Fruit fly (Drosophila melanogaster) whole organism, prepupa: ENCODE results near the gene TTLL5.

Experiments
- Blimp-1 ChIP-seq: fragments of 200-800 bp; sonication (Bioruptor generic); optimal IDR thresholded peaks from 3 replicates; lab custom pipeline; 2017; ENCODE audit warnings: missing biosample characterization, missing genetic modification characterization, mild to moderate bottlenecking, moderate library complexity, missing genetic modification reagents
- CG11294 ChIP-seq: fragments of 200-800 bp; sonication (Bioruptor generic); IDR thresholded peaks from 2 replicates; pipeline ENCODE4 v1.3.6; 2022; ENCODE audit warnings: missing biosample characterization, missing genetic modification characterization
- CG11902 ChIP-seq: fragments of 200-800 bp; sonication (Bioruptor generic); optimal IDR thresholded peaks from 3 replicates; lab custom pipeline; 2016; ENCODE audit warnings: missing biosample characterization, missing genetic modification characterization
- CG15336 ChIP-seq: fragments of 200-800 bp; sonication (Bioruptor generic); IDR thresholded peaks from 2 replicates; pipeline ENCODE4 v1.3.6; 2022; ENCODE audit warnings: missing biosample characterization, missing genetic modification characterization
- CG1621 ChIP-seq: fragments of 200-800 bp; sonication (Bioruptor generic); optimal IDR thresholded peaks from 3 replicates; lab custom pipeline; 2018; ENCODE audit warnings: missing biosample characterization, mild to moderate bottlenecking, missing genetic modification characterization
- CG16779 ChIP-seq: fragments of 200-800 bp; sonication (Bioruptor generic); optimal IDR thresholded peaks from 3 replicates; lab custom pipeline; 2017; ENCODE audit warnings: missing biosample characterization, mild to moderate bottlenecking, missing genetic modification characterization
- CG3919 ChIP-seq: fragments of 200-800 bp; sonication (Bioruptor generic); optimal IDR thresholded peaks from 3 replicates; lab custom pipeline; 2016; ENCODE audit warnings: missing biosample characterization, missing genetic modification characterization
- CG4318 ChIP-seq: fragments of 200-800 bp; sonication (Bioruptor generic); optimal IDR thresholded peaks from 3 replicates; lab custom pipeline; 2017; ENCODE audit warnings: missing biosample characterization, mild to moderate bottlenecking, missing genetic modification characterization
- CG6792 ChIP-seq: fragments of 200-800 bp; sonication (Bioruptor generic); optimal IDR thresholded peaks from 3 replicates; lab custom pipeline; 2016; ENCODE audit warnings: missing biosample characterization, missing genetic modification characterization
- CG6808 ChIP-seq: fragments of 200-800 bp; sonication (Bioruptor generic); optimal IDR thresholded peaks from 3 replicates; lab custom pipeline; 2017; ENCODE audit warnings: missing biosample characterization, missing genetic modification characterization, mild to moderate bottlenecking, moderate library complexity, missing genetic modification reagents
- CG8119 ChIP-seq: fragments of 200-800 bp; sonication (Bioruptor generic); IDR thresholded peaks from 3 replicates; pipeline ENCODE4 v1.3.6; 2022; ENCODE audit warnings: missing biosample characterization, missing genetic modification characterization
- CG8319 ChIP-seq: fragments of 200-800 bp; sonication (Bioruptor generic); optimal IDR thresholded peaks from 3 replicates; lab custom pipeline; 2016; ENCODE audit warnings: missing biosample characterization, missing genetic modification characterization
- Eip78C ChIP-seq: fragments of 200-800 bp; sonication (Bioruptor generic); peaks from one replicate; lab custom pipeline; 2016; ENCODE audit warnings: missing biosample characterization, missing genetic modification characterization
- Ets96B ChIP-seq: fragments of 200-800 bp; optimal IDR thresholded peaks from 2 replicates; lab custom pipeline; 2019; ENCODE audit warnings: missing biosample characterization, mild to moderate bottlenecking, missing genetic modification characterization, moderate library complexity
- Gug ChIP-seq: fragments of 200-800 bp; sonication (Bioruptor generic); IDR thresholded peaks from 2 replicates; pipeline ENCODE4 v1.3.6; 2022; ENCODE audit warnings: missing biosample characterization, missing genetic modification characterization
- Hr38 ChIP-seq: sonication (Bioruptor generic); optimal IDR thresholded peaks from 2 replicates; lab custom pipeline; 2016; ENCODE audit warnings: missing biosample characterization, missing genetic modification characterization
- Hr39 ChIP-seq: fragments of 200-800 bp; sonication (Bioruptor generic); optimal IDR thresholded peaks from 2 replicates; lab custom pipeline; 2016; ENCODE audit warnings: missing biosample characterization, missing genetic modification characterization
- Met ChIP-seq: fragments of 200-800 bp; sonication (Bioruptor generic); optimal IDR thresholded peaks from 3 replicates; lab custom pipeline; 2016; ENCODE audit warnings: missing biosample characterization, missing genetic modification characterization
- Sox102F ChIP-seq: fragments of 200-800 bp; sonication (Bioruptor generic); optimal IDR thresholded peaks from 2 replicates; lab custom pipeline; 2016; ENCODE audit warnings: missing biosample characterization, mild to moderate bottlenecking, missing genetic modification characterization
- Sox14 ChIP-seq: fragments of 200-800 bp; sonication (Bioruptor generic); optimal IDR thresholded peaks from 3 replicates; lab custom pipeline; 2016; ENCODE audit warnings: missing biosample characterization, missing genetic modification characterization
- Sox15 ChIP-seq: fragments of 200-800 bp; sonication (Bioruptor generic); optimal IDR thresholded peaks from 3 replicates; lab custom pipeline; 2016; ENCODE audit warnings: missing biosample characterization, missing genetic modification characterization
- cyc ChIP-seq: fragments of 200-800 bp; sonication (Bioruptor generic); optimal IDR thresholded peaks from 3 replicates; lab custom pipeline; 2016; ENCODE audit warnings: missing biosample characterization, missing genetic modification characterization
- dac ChIP-seq: fragments of 200-800 bp; sonication (Bioruptor generic); optimal IDR thresholded peaks from 2 replicates; lab custom pipeline; 2017; ENCODE audit warnings: missing biosample characterization, mild to moderate bottlenecking, missing genetic modification characterization
- eg ChIP-seq: fragments of 200-800 bp; sonication (Bioruptor generic); IDR thresholded peaks from 3 replicates; pipeline ENCODE4 v1.3.6; 2022; ENCODE audit warnings: missing biosample characterization, missing genetic modification characterization
- fd59A ChIP-seq: fragments of 200-800 bp; sonication (Bioruptor generic); optimal IDR thresholded peaks from 2 replicates; lab custom pipeline; 2017; ENCODE audit warnings: missing biosample characterization, mild to moderate bottlenecking, missing genetic modification characterization, missing genetic modification reagents
- fd85E ChIP-seq: fragments of 200-800 bp; sonication (Bioruptor generic); optimal IDR thresholded peaks from 3 replicates; lab custom pipeline; 2016; ENCODE audit warnings: missing biosample characterization, missing genetic modification characterization
- fkh ChIP-seq: fragments of 200-800 bp; sonication (Bioruptor generic); optimal IDR thresholded peaks from 3 replicates; lab custom pipeline; 2017; ENCODE audit warnings: missing biosample characterization, mild to moderate bottlenecking, missing genetic modification characterization, moderate library complexity
- lz ChIP-seq: fragments of 200-800 bp; sonication (Bioruptor generic); optimal IDR thresholded peaks from 3 replicates; lab custom pipeline; 2016; ENCODE audit warnings: missing biosample characterization, missing genetic modification characterization
- spab ChIP-seq: fragments of 200-800 bp; sonication (Bioruptor generic); optimal IDR thresholded peaks from 2 replicates; lab custom pipeline; 2017; ENCODE audit warnings: missing biosample characterization, mild to moderate bottlenecking, missing genetic modification characterization, missing genetic modification reagents
- ss ChIP-seq, 2 experiments: fragments of 200-800 bp; sonication (Bioruptor generic); optimal IDR thresholded peaks; 2 replicates in 1 of 2; 3 replicates in 1 of 2; lab custom pipeline; 2017 to 2018; ENCODE audit warnings: mild to moderate bottlenecking in 2 of 2, missing biosample characterization in 2 of 2, missing genetic modification characterization in 2 of 2, moderate library complexity in 1 of 2
- svp ChIP-seq: fragments of 200-800 bp; sonication (Bioruptor generic); peaks from one replicate; lab custom pipeline; 2016; ENCODE audit warnings: missing biosample characterization, missing genetic modification characterization
- vri ChIP-seq: fragments of 200-800 bp; sonication (Bioruptor generic); optimal IDR thresholded peaks from 3 replicates; lab custom pipeline; 2016; ENCODE audit warnings: missing biosample characterization, mild to moderate bottlenecking, missing genetic modification characterization

TTLL5 gene

DNA sequence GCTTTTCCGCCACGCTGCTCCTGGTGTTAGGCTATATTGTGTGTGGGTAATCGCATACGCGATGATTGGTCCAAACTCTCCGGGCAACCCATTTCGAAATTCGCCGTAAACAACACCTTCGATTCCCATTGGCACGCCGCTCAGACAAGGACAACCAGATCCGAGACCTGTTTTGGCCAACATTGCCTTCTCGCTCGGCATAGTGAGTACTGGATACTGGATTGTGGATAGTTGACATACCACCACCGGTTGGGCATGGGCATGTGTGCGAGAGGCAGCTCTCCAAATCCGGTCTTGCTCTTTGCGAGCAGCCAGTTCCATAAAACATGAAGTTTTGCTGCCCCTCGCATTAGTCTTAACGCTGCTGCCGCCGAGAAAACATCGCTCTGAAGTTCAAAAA is 28.1 kb downstream of the TTLL5 start, which contains the start of gene fd96Cb:
Gene fd96Cb (plus strand): TSS at position 374 of the 400 bp plus-strand sequence.
- no peak for TF ChIP-seq Sox15 (GFP tag; lab: Kevin White, UChicago)
- peak; percentile 87 for TF ChIP-seq CG1621 (tag; lab: Kevin White, UChicago)
- peak in 1 of 2 experiments; percentile 32 for TF ChIP-seq ss (GFP tag; optimal IDR thresholded peaks at IDR 0.05; lab: Kevin White, UChicago)
- TF ChIP-seq CG6792 (GFP tag; lab: Kevin White, UChicago) = no peak

DNA sequence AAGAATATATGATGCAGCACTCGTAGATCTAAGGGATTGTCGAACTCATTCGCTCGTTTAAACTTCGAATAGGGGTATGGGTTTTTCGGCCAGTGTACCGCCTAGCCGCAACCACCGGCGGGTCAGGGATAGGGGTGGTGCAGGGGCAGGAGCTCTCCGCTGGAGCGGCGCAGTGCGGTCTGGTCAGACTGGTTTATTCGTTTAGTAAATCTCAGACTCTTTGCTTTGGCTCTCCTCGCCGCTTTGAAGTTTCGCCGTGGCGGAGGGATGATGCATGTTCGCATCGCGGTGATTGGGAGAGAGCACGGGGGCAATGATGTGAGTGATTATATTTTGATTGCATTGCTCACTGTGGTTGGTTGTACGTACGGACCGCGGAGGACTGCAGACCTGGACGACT is 40.4 kb downstream of the TTLL5 start, which contains the start of gene fd96Ca:
Gene fd96Ca (plus strand): TSS at position 337 of the 400 bp plus-strand sequence.
- no peak for TF ChIP-seq spab
- TF ChIP-seq CG1621 (tag; lab: Kevin White, UChicago) = peak; percentile 3

dm6 chr3R:25080446-25080845 is 42.3 kb downstream of the TTLL5 start:
- TF ChIP-seq spab (no peak), Eip78C (GFP tag; lab: Kevin White, UChicago) (peak; percentile 52), fkh (GFP tag; lab: Kevin White, UChicago) (peak; percentile 93)

- TF ChIP-seq cyc = no peak
- TF ChIP-seq Hr39 (GFP tag; lab: Kevin White, UChicago) = no peak
- no peak for TF ChIP-seq spab
- no peak for TF ChIP-seq svp (GFP tag; lab: Kevin White, UChicago)
- TF ChIP-seq CG11902 (GFP tag; lab: Kevin White, UChicago) = no peak
- TF ChIP-seq CG8319 = no peak
- no peak for TF ChIP-seq Ets96B (tag; lab: Kevin White, UChicago)
- no peak for TF ChIP-seq CG16779
- no peak for TF ChIP-seq CG4318
- TF ChIP-seq eg (GFP tag; lab: Robert Waterston, UW) = no peak
- no peak for TF ChIP-seq CG6792 (GFP tag; lab: Kevin White, UChicago)
- TF ChIP-seq fd59A (GFP tag; lab: Kevin White, UChicago) = no peak
- TF ChIP-seq, all 60 proteins: peak for 0
These were observed 44.1 kb downstream of the TTLL5 start for dm6 chr3R:25078665-25079064.

dm6 chr3R:25077280-25077820 is 45.4 kb downstream of the TTLL5 start:
- TF ChIP-seq CG8119 = no peak
- TF ChIP-seq Hr38 = no peak
- TF ChIP-seq Sox14 (GFP tag; lab: Kevin White, UChicago) = no peak
- TF ChIP-seq fd85E (GFP tag; lab: Kevin White, UChicago) = no peak
- no peak for TF ChIP-seq CG11294 (GFP tag; lab: Robert Waterston, UW)
- TF ChIP-seq vri (GFP tag; lab: Kevin White, UChicago) = no peak
- TF ChIP-seq Sox102F = no peak
- TF ChIP-seq lz (GFP tag; lab: Kevin White, UChicago) = no peak
- no peak for TF ChIP-seq CG8319
- no peak for TF ChIP-seq Ets96B (tag; lab: Kevin White, UChicago)
- no peak for TF ChIP-seq CG3919 (GFP tag; lab: Kevin White, UChicago)
- no peak for TF ChIP-seq CG6808 (GFP tag; lab: Kevin White, UChicago)
- no peak for TF ChIP-seq dac (GFP tag; lab: Kevin White, UChicago)
- no peak for TF ChIP-seq Blimp-1 (GFP tag; lab: Kevin White, UChicago)
- TF ChIP-seq Met = no peak
- TF ChIP-seq fd59A (GFP tag; lab: Kevin White, UChicago) = no peak
- TF ChIP-seq ss (GFP tag; optimal IDR thresholded peaks at IDR 0.05; lab: Kevin White, UChicago) = no peak
- TF ChIP-seq CG15336 = no peak
- TF ChIP-seq Hr39 (GFP tag; lab: Kevin White, UChicago) = no peak
- TF ChIP-seq Gug (GFP tag; lab: Robert Waterston, UW) = no peak
